Fruit fly (Drosophila melanogaster): Measurements from ENCODE around the gene snu.
A peak's percentile ranks its signal among the peaks of the same experiment; 100 is the strongest.

snu gene

DNA sequence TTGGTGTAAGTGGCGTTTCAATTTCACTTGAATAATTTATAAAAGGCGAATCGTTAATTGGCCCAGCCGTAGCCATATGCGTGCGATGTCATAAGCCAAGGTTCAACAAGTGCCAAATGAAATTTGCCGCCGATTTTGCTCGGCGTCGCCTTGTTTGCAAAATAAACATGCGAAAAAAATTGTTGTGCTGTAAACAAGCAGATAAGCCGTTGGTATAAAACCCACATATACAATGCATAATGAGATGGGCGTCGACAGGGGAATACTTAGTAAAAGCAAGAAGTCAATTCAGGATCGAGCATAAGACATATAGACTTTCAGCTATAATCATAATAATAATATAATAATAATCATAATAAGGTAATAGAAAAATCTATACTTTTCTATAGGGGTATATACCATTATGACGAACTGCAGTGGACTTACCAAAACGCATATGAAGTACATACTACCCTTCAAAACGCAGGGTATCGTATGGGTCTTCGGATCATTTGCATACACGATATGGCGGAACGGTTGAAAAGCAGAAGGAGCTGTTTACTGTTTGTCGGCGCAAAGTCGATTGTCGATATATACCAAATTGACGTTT lies 18.6 kb upstream of the snu start:
- TF ChIP-seq CTCF (optimal IDR thresholded peaks at IDR 0.05) (no peak), CG8478 (optimal IDR thresholded peaks at IDR 0.05) (no peak)

dm6 chr3R:28662956-28663355 lies 11.9 kb upstream of the snu start:
- TF ChIP-seq CG8478 (optimal IDR thresholded peaks at IDR 0.05) (no peak), CTCF (optimal IDR thresholded peaks at IDR 0.05) (no peak)

- TF ChIP-seq CG8478 (optimal IDR thresholded peaks at IDR 0.05) (no peak), CTCF (optimal IDR thresholded peaks at IDR 0.05) (no peak)
Observed at dm6 chr3R:28668854-28669253, 6.0 kb upstream of the snu start, which contains the start of gene CG33346. Gene CG33346, plus strand, starts transcription at chr3R:28669233.

- TF ChIP-seq CG8478 (optimal IDR thresholded peaks at IDR 0.05) (no peak), CTCF (optimal IDR thresholded peaks at IDR 0.05) (no peak)
Observed at dm6 chr3R:28670404-28670803, 4.4 kb upstream of the snu start, which contains the start of gene Sid. Gene Sid, plus strand, starts transcription at chr3R:28670704.

DNA sequence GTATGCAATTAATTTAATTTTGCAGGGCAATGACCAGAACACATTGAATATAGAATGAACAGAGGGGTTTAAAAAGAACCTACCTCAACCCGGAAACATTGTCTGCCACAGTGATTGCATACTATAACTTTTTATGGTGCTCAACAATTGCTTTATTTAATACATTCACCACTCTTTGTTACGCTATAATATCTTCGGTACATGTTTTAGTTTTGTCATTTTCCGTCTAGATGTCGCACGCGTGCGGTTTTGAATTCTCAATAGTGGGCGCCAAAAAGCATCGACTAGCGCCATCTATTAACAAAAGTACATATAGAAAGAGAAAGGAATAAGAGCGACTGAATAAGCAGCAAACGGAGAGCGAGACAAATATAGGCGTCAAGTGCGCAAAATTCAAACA lies 2.7 kb upstream of the snu start:
- no peak for TF ChIP-seq CG8478 (optimal IDR thresholded peaks at IDR 0.05)
- peak; percentile 96 for TF ChIP-seq CTCF (optimal IDR thresholded peaks at IDR 0.05)

DNA sequence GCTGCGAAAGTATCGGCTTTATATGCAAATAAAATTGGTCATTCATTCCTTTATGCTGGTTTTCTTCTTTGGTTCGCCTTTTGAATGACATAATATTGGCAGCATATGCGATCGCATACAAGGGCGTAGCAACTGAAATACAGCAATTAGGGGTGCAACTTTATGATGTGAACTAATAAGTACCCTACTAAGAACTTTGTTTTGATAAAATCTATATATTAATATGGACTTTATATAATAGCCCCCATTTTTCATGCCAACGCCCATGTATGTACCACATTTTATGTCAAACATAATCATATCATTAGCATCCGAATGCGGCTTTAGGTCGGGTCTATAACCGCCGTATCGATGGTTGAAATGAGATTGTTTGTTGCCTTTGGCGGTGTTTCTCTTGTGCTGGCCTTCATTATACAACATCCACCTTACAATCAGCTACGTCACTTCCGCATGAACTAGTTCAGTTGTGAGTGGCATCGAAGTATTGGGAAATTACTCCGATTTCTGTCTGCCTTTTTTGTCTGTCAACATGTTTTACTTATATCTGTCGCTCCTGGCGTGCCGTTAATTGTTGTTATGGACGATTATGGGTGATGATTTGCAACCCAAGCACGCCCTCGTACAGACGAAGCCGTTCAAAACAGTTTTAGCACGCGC lies 2.2 kb downstream of the snu start:
- no peak for TF ChIP-seq CTCF (optimal IDR thresholded peaks at IDR 0.05)
- TF ChIP-seq CG8478 (optimal IDR thresholded peaks at IDR 0.05) = no peak

DNA sequence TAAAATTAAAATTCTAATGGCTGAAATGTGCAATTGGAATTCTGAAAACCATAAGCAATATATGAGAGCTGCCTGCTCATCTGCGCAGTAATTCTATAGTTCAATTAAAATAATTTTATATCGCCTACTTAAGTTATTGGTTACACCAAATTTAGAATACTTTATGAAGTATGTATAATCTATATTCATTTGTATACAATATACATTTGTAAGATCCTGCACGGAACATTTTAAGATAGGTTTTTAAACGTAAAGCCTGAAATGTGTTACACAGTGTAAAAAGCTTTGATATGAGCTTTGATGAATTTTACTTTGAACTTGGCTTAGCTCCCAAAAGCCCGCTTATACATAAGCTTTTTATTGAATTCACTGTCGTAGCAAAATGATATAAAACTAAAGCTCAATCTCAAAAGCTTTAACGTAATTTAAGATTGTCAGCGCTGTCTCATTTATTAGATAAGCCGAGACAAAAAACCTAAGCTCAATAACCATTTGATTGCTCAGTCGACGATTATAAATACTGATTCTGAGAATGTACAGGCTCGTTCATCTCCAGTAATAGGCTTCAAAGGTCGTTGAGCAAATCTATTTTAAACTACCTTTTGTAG lies 2.8 kb downstream of the snu start:
- TF ChIP-seq CG8478 (optimal IDR thresholded peaks at IDR 0.05) = no peak
- no peak for TF ChIP-seq CTCF (optimal IDR thresholded peaks at IDR 0.05)

- TF ChIP-seq CTCF (optimal IDR thresholded peaks at IDR 0.05) = no peak
- no peak for TF ChIP-seq CG8478 (optimal IDR thresholded peaks at IDR 0.05)
Observed at dm6 chr3R:28679583-28679982, 4.7 kb downstream of the snu start.

dm6 chr3R:28681834-28682464 lies 7.1 kb downstream of the snu start:
- no peak for TF ChIP-seq CG8478 (optimal IDR thresholded peaks at IDR 0.05)
- no peak for TF ChIP-seq CTCF (optimal IDR thresholded peaks at IDR 0.05)

- no peak for TF ChIP-seq CTCF (optimal IDR thresholded peaks at IDR 0.05)
- no peak for TF ChIP-seq CG8478 (optimal IDR thresholded peaks at IDR 0.05)
Observed at dm6 chr3R:28685558-28685957, 10.7 kb downstream of the snu start.

- TF ChIP-seq CTCF (optimal IDR thresholded peaks at IDR 0.05) = no peak
- no peak for TF ChIP-seq CG8478 (optimal IDR thresholded peaks at IDR 0.05)
Observed at dm6 chr3R:28687969-28688368, 13.1 kb downstream of the snu start.

DNA sequence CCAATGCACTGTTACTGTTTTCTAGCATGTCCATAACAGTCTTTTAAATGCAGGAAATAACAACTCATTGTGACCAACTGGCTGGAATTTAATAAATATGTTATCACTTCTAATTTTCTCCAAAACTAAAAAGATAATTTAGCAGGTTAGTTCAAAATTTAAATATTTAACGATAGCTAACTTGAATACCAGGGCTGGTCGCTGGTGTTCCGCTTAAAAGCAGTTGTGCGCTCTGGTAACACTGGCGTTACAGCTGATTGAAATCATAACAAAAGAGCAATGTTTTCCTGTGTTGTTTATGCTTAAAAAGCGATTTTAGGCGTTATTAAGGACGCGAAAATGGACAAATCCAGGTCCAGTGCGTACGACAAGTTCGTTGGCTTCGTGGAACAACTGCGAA lies 21.2 kb downstream of the snu start, which contains the start of gene htt:
htt (plus strand) TSS at position 250 of the 400 bp plus-strand sequence.
- TF ChIP-seq CG8478 (optimal IDR thresholded peaks at IDR 0.05) = no peak
- TF ChIP-seq CTCF (optimal IDR thresholded peaks at IDR 0.05) = peak in 1 of 2 experiments; percentile 7

dm6 chr3R:28744682-28745081 lies 69.8 kb downstream of the snu start, which contains the start of gene AstA-R2:
Gene AstA-R2, minus strand, starts transcription at chr3R:28744782.
- TF ChIP-seq CTCF (optimal IDR thresholded peaks at IDR 0.05) = no peak
- TF ChIP-seq CG8478 (optimal IDR thresholded peaks at IDR 0.05) = no peak

Data from S2 (cell line).